Worm (Caenorhabditis elegans) whole organism, early embryonic: ENCODE data around the gene frg-1.

Source experiments
- F13C5.2 ChIP-seq: sonication (generic microtip); optimal IDR thresholded peaks from 2 replicates; lab custom pipeline; 2017; ENCODE audit warnings: mild to moderate bottlenecking, missing genetic modification characterization, inconsistent platforms, missing compliant biosample characterization
- aly-1 ChIP-seq: sonication (generic microtip); optimal IDR thresholded peaks from 2 replicates; lab custom pipeline; 2016; ENCODE audit warnings: missing genetic modification characterization, missing compliant biosample characterization
- ama-1 ChIP-seq: fragments of 150-350 bp; optimal IDR thresholded peaks from 2 replicates; lab custom pipeline; 2014
- ceh-13 ChIP-seq: fragments of 200-800 bp; sonication (Bioruptor generic); optimal IDR thresholded peaks from 2 replicates; lab custom pipeline; 2018; ENCODE audit warnings: mild to moderate bottlenecking, missing genetic modification characterization, missing compliant biosample characterization
- ets-7 ChIP-seq: sonication (generic microtip); optimal IDR thresholded peaks from 2 replicates; lab custom pipeline; 2016; ENCODE audit warnings: missing genotype, missing genetic modification characterization, missing compliant biosample characterization
- flt-1 ChIP-seq: fragments of 200-800 bp; sonication (Bioruptor generic); IDR thresholded peaks from 2 replicates; pipeline ENCODE4 v1.3.6; 2022; ENCODE audit warnings: missing genetic modification characterization, missing compliant biosample characterization
- hmbx-1 ChIP-seq: sonication (generic microtip); optimal IDR thresholded peaks from 2 replicates; lab custom pipeline; 2016; ENCODE audit warnings: mild to moderate bottlenecking, missing genetic modification characterization, missing compliant biosample characterization
- hmg-4 ChIP-seq: fragments of 200-800 bp; sonication (Bioruptor generic); optimal IDR thresholded peaks from 2 replicates; lab custom pipeline; 2018; ENCODE audit warnings: mild to moderate bottlenecking, missing genetic modification characterization, missing compliant biosample characterization
- hnd-1 ChIP-seq: sonication (generic microtip); optimal IDR thresholded peaks from 2 replicates; lab custom pipeline; 2016; ENCODE audit warnings: missing genetic modification characterization, missing compliant biosample characterization
- pes-1 ChIP-seq: fragments of 200-800 bp; sonication (Bioruptor generic); IDR thresholded peaks from 2 replicates; pipeline ENCODE4 v1.3.6; 2022; ENCODE audit warnings: missing genetic modification reagents, missing genetic modification characterization, missing compliant biosample characterization
- scrt-1 ChIP-seq: fragments of 200-800 bp; sonication (Bioruptor generic); IDR thresholded peaks from 2 replicates; pipeline ENCODE4 v1.3.6; 2022; ENCODE audit warnings: missing genetic modification characterization, missing compliant biosample characterization
- tbx-11 ChIP-seq: fragments of 200-800 bp; sonication (Bioruptor generic); IDR thresholded peaks from 2 replicates; pipeline ENCODE4 v1.3.6; 2022; ENCODE audit warnings: missing genetic modification characterization, missing compliant biosample characterization
- tra-4 ChIP-seq: sonication (generic microtip); optimal IDR thresholded peaks from 2 replicates; lab custom pipeline; 2017; ENCODE audit warnings: missing genetic modification characterization, missing compliant biosample characterization

- TF ChIP-seq ceh-13 (GFP tag; lab: Kevin White, UChicago) (no peak), hmbx-1 (tag; lab: Kevin White, UChicago) (no peak), scrt-1 (GFP tag; lab: Robert Waterston, UW) (no peak), aly-1 (tag; lab: Kevin White, UChicago) (no peak), hnd-1 (tag; lab: Kevin White, UChicago) (no peak), pes-1 (GFP tag; lab: Robert Waterston, UW) (no peak), tra-4 (tag; lab: Kevin White, UChicago) (no peak), tbx-11 (no peak), flt-1 (GFP tag; lab: Robert Waterston, UW) (no peak), ama-1 (lab: Kevin White, UChicago) (no peak), ets-7 (no peak), F13C5.2 (tag; lab: Kevin White, UChicago) (no peak), hmg-4 (GFP tag; lab: Kevin White, UChicago) (no peak)
Measured at ce11 chrIII:12931108-12931507, 47.9 kb upstream of the frg-1 start.
